Fruit fly (Drosophila melanogaster) Kc167 (cell line): ENCODE data around the gene CG13138.

Experiments used
- Myc ChIP-seq: fragments of >200 bp; optimal IDR thresholded peaks from 2 replicates; lab custom pipeline; 2017; ENCODE audit warnings: missing external identifiers
- Sin3A ChIP-seq: fragments of >200 bp; optimal IDR thresholded peaks from 2 replicates; lab custom pipeline; 2018; ENCODE audit warnings: missing external identifiers
- h ChIP-seq: fragments of >200 bp; optimal IDR thresholded peaks from 3 replicates; lab custom pipeline; 2018; ENCODE audit warnings: missing external identifiers
- insv ChIP-seq: fragments of >200 bp; optimal IDR thresholded peaks from 3 replicates; lab custom pipeline; 2018; ENCODE audit warnings: missing external identifiers
- psq ChIP-seq: fragments of >200 bp; optimal IDR thresholded peaks from 2 replicates; lab custom pipeline; 2017; ENCODE audit warnings: missing external identifiers
- ttk ChIP-seq: sonication (Bioruptor generic); optimal IDR thresholded peaks from 2 replicates; lab custom pipeline; 2017; ENCODE audit warnings: missing external identifiers

The CG13138 gene

DNA sequence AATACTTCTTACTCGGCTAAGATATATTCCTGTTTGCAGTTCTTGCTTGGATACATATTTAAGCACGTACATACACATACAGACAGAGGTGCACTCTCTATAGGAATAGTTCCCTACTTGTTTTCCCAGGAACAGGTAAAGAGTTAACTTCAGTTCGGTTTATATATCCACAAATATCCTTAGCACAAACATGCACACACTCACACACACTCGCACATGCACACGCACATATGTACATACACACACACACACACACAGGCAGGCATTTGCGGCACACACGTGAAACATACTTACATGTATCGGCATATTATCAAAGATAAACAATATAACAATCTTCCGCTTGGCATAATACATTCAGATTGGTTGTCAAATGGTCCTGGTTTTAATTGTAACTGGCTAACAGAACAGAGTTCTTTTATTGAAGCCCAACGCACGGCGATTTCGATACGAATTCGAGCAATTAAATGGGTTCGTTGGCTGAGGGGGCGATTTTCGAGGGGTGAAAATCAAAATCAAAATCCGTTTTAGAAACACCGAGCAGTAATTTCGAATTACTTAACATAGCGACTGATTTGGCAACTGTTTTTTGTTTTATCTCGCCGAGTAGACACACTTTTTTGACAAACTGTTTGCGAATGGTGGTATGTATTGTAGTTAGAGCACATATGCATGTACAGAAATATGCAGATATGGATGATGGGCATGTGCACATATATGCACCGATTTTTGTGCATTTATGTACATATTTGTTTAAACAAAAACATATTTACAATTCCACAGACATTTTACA lies 41.7 kb downstream of the CG13138 start:
- TF ChIP-seq psq (lab: Kevin White, UChicago) (no peak), ttk (no peak), Sin3A (lab: Kevin White, UChicago) (no peak), Myc (lab: Kevin White, UChicago) (no peak)

DNA sequence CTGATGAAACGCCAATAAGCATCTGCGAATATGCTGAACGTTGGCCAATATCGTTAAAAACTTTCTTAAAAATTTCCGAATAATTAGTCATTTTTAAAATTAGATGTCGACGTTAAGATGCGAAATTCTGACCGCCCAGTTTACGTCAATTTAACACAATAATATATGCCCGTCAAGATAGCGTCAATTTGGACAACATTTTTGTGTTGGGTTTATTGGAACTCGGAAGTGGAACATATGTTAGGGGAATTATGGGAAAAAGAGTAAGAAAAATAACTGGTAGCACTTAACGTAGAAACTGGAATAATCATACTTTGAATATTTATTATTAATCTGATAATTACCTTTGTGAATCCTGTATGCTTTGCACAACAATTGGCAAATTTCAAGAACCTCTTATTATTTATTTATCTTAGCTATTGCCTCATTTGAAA lies 46.1 kb downstream of the CG13138 start, which contains the start of gene CG5676:
Gene CG5676 (minus strand): TSS at position 167 of the 434 bp plus-strand sequence.
- TF ChIP-seq Sin3A (lab: Kevin White, UChicago): no peak
- TF ChIP-seq insv (lab: Kevin White, UChicago): no peak
- no peak for TF ChIP-seq psq (lab: Kevin White, UChicago)
- TF ChIP-seq ttk: no peak
- no peak for TF ChIP-seq Myc (lab: Kevin White, UChicago)
- TF ChIP-seq h (lab: Kevin White, UChicago): no peak

dm6 chr2L:10251592-10251991 lies 50.2 kb downstream of the CG13138 start, which contains the start of gene Ror:
Gene Ror, plus strand, starts transcription at chr2L:10251843.
- TF ChIP-seq Sin3A (lab: Kevin White, UChicago): no peak
- no peak for TF ChIP-seq h (lab: Kevin White, UChicago)
- TF ChIP-seq psq (lab: Kevin White, UChicago): no peak
- no peak for TF ChIP-seq insv (lab: Kevin White, UChicago)

DNA sequence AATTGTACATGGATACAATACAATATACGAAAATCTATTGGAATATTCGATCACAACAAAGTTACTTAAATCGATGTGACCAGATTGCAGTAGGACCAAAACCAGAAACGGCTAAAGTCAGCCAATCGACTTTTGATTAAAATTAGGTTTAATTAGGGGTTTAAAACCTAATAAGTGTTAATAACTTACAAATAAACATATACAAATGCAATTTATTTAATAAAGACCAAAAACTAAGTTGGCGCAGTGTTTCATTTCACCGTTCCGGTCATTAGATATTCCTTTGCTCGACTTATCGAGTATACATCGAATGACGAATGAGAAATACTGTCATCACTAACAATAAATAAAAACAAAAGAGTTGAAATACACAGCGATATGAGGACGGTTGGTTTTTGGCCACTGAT lies 51.4 kb downstream of the CG13138 start, which contains the start of the genes bsk and CG31717:
Gene bsk (minus strand): TSS at position 61 of the 407 bp plus-strand sequence.
Gene CG31717 (plus strand): TSS at position 297 of the 407 bp plus-strand sequence.
- no peak for TF ChIP-seq h (lab: Kevin White, UChicago)
- no peak for TF ChIP-seq Myc (lab: Kevin White, UChicago)
- TF ChIP-seq Sin3A (lab: Kevin White, UChicago): no peak
- no peak for TF ChIP-seq psq (lab: Kevin White, UChicago)
- no peak for TF ChIP-seq ttk
- no peak for TF ChIP-seq insv (lab: Kevin White, UChicago)
